Fruit fly (Drosophila melanogaster) whole organism, embryonic: ENCODE data around the gene CG8673.
A peak's percentile ranks its signal among the peaks of the same experiment; 100 is the strongest.

Experiments used
- Bteb2 ChIP-seq: fragments of 200-800 bp; sonication (Bioruptor generic); optimal IDR thresholded peaks from 2 replicates; lab custom pipeline; 2016; ENCODE audit warnings: missing biosample characterization, missing genetic modification characterization
- C15 ChIP-seq: fragments of 200-800 bp; sonication (Bioruptor generic); IDR thresholded peaks from 3 replicates; pipeline ENCODE4 v1.3.6; 2022; ENCODE audit warnings: missing biosample characterization, missing genetic modification characterization
- CG12104 ChIP-seq: fragments of 200-800 bp; sonication (Bioruptor generic); optimal IDR thresholded peaks from 3 replicates; lab custom pipeline; 2016; ENCODE audit warnings: missing biosample characterization, missing genetic modification characterization
- CG13424 ChIP-seq: fragments of 200-800 bp; sonication (Bioruptor generic); optimal IDR thresholded peaks from 2 replicates; lab custom pipeline; 2019; ENCODE audit warnings: missing biosample characterization, mild to moderate bottlenecking, missing genetic modification characterization, moderate library complexity
- CG14710 ChIP-seq: fragments of 200-800 bp; sonication (Bioruptor generic); optimal IDR thresholded peaks from 3 replicates; lab custom pipeline; 2019; ENCODE audit warnings: missing biosample characterization, mild to moderate bottlenecking, missing genetic modification characterization, moderate library complexity
- CG15011 ChIP-seq: fragments of 200-800 bp; sonication (Bioruptor generic); optimal IDR thresholded peaks from 3 replicates; lab custom pipeline; 2018; ENCODE audit warnings: missing biosample characterization, mild to moderate bottlenecking, missing genetic modification characterization
- CG1647 ChIP-seq: fragments of 200-800 bp; sonication (Bioruptor generic); optimal IDR thresholded peaks from 3 replicates; lab custom pipeline; 2016; ENCODE audit warnings: missing biosample characterization, missing genetic modification characterization
- CG16779 ChIP-seq: fragments of 200-800 bp; sonication (Bioruptor generic); IDR thresholded peaks from 2 replicates; pipeline ENCODE4 v1.3.6; 2022; ENCODE audit warnings: missing biosample characterization, missing genetic modification characterization
- CG16815 ChIP-seq: fragments of 200-800 bp; sonication (Bioruptor generic); optimal IDR thresholded peaks from 3 replicates; lab custom pipeline; 2017; ENCODE audit warnings: missing biosample characterization, mild to moderate bottlenecking, missing genetic modification characterization
- CG18262 ChIP-seq: fragments of 200-800 bp; optimal IDR thresholded peaks from 3 replicates; lab custom pipeline; 2019; ENCODE audit warnings: missing biosample characterization, mild to moderate bottlenecking, missing genetic modification characterization, moderate library complexity
- CG2678 ChIP-seq: fragments of 200-800 bp; sonication (Bioruptor generic); optimal IDR thresholded peaks from 3 replicates; lab custom pipeline; 2019; ENCODE audit warnings: missing biosample characterization, mild to moderate bottlenecking, missing genetic modification characterization, moderate library complexity
- CG3847 ChIP-seq: fragments of 200-800 bp; sonication (Bioruptor generic); IDR thresholded peaks from 2 replicates; pipeline ENCODE4 v1.3.6; 2022; ENCODE audit warnings: missing biosample characterization, missing genetic modification characterization
- CG43689 ChIP-seq: fragments of 200-800 bp; sonication (Bioruptor generic); IDR thresholded peaks from 2 replicates; pipeline ENCODE4 v1.3.6; 2022; ENCODE audit warnings: missing biosample characterization, missing genetic modification characterization
- CG6813 ChIP-seq: fragments of 200-800 bp; sonication (Bioruptor generic); optimal IDR thresholded peaks from 2 replicates; lab custom pipeline; 2017; ENCODE audit warnings: missing biosample characterization, missing genetic modification characterization, mild to moderate bottlenecking, moderate library complexity, missing genetic modification reagents
- CG8765 ChIP-seq: fragments of 200-800 bp; sonication (Bioruptor generic); IDR thresholded peaks from 2 replicates; pipeline ENCODE4 v1.3.6; 2022; ENCODE audit warnings: missing biosample characterization, missing genetic modification characterization
- CG9876 ChIP-seq: fragments of 200-800 bp; sonication (Bioruptor generic); optimal IDR thresholded peaks from 2 replicates; lab custom pipeline; 2016; ENCODE audit warnings: missing biosample characterization, missing genetic modification characterization
- CG9932 ChIP-seq: fragments of 200-800 bp; sonication (Bioruptor generic); IDR thresholded peaks from 2 replicates; pipeline ENCODE4 v1.3.6; 2022; ENCODE audit warnings: missing biosample characterization, missing genetic modification characterization
- Deaf1 ChIP-seq: fragments of 200-800 bp; optimal IDR thresholded peaks from 3 replicates; lab custom pipeline; 2019; ENCODE audit warnings: missing biosample characterization, mild to moderate bottlenecking, missing genetic modification characterization, moderate library complexity
- Drgx ChIP-seq: fragments of 200-800 bp; sonication (Bioruptor generic); IDR thresholded peaks from 2 replicates; pipeline ENCODE4 v1.3.6; 2022; ENCODE audit warnings: missing biosample characterization, missing genetic modification characterization
- Fer2 ChIP-seq: fragments of 200-800 bp; sonication (Bioruptor generic); optimal IDR thresholded peaks from 2 replicates; lab custom pipeline; 2018; ENCODE audit warnings: missing biosample characterization, mild to moderate bottlenecking, missing genetic modification characterization, moderate library complexity
- Hr3 ChIP-seq: fragments of 200-800 bp; sonication (Bioruptor generic); optimal IDR thresholded peaks from 3 replicates; lab custom pipeline; 2016; ENCODE audit warnings: missing biosample characterization, missing genetic modification characterization
- MTF-1 ChIP-seq: fragments of 200-800 bp; sonication (Bioruptor generic); optimal IDR thresholded peaks from 2 replicates; lab custom pipeline; 2018; ENCODE audit warnings: missing biosample characterization, mild to moderate bottlenecking, missing genetic modification characterization, borderline replicate concordance
- Max ChIP-seq: fragments of 200-800 bp; sonication (Bioruptor generic); optimal IDR thresholded peaks from 2 replicates; lab custom pipeline; 2016; ENCODE audit warnings: missing biosample characterization, mild to moderate bottlenecking, missing genetic modification characterization
- Myb ChIP-seq: fragments of 200-800 bp; sonication (Bioruptor generic); optimal IDR thresholded peaks from 2 replicates; lab custom pipeline; 2016; ENCODE audit warnings: missing biosample characterization, missing genetic modification characterization
- Side ChIP-seq: fragments of 200-800 bp; sonication (Bioruptor generic); optimal IDR thresholded peaks from 2 replicates; lab custom pipeline; 2016; ENCODE audit warnings: missing biosample characterization, missing genetic modification characterization
- Six4 ChIP-seq: fragments of 200-800 bp; sonication (Bioruptor generic); optimal IDR thresholded peaks from 2 replicates; lab custom pipeline; 2016; ENCODE audit warnings: missing biosample characterization, missing genetic modification characterization
- Sry-β ChIP-seq: fragments of 200-800 bp; sonication (Bioruptor generic); optimal IDR thresholded peaks from 2 replicates; lab custom pipeline; 2018; ENCODE audit warnings: missing biosample characterization, mild to moderate bottlenecking, missing genetic modification characterization, moderate library complexity
- Ssrp ChIP-seq: fragments of 200-800 bp; sonication (Bioruptor generic); optimal IDR thresholded peaks from 2 replicates; lab custom pipeline; 2018; ENCODE audit warnings: missing biosample characterization, mild to moderate bottlenecking, missing genetic modification characterization, moderate library complexity
- abd-A ChIP-seq: fragments of 200-800 bp; sonication (Bioruptor generic); optimal IDR thresholded peaks from 3 replicates; lab custom pipeline; 2019; ENCODE audit warnings: missing biosample characterization, mild to moderate bottlenecking, missing genetic modification characterization, moderate library complexity
- aop ChIP-seq: fragments of 200-800 bp; sonication (Bioruptor generic); IDR thresholded peaks from 2 replicates; pipeline ENCODE4 v1.3.6; 2022; ENCODE audit warnings: missing biosample characterization, missing genetic modification characterization
- dysf ChIP-seq: fragments of 200-800 bp; sonication (Bioruptor generic); IDR thresholded peaks from 3 replicates; pipeline ENCODE4 v1.3.6; 2022; ENCODE audit warnings: missing biosample characterization, missing genetic modification characterization
- eve ChIP-seq, 2 experiments: fragments of >200 bp; optimal IDR thresholded peaks; 2 replicates each; lab custom pipeline; 2017; ENCODE audit warnings: missing biosample characterization in 2 of 2, missing genetic modification characterization in 2 of 2
- fru ChIP-seq: fragments of >200 bp; optimal IDR thresholded peaks from 2 replicates; lab custom pipeline; 2017
- gcm ChIP-seq: fragments of 200-800 bp; sonication (Bioruptor generic); optimal IDR thresholded peaks from 2 replicates; lab custom pipeline; 2019; ENCODE audit warnings: missing biosample characterization, mild to moderate bottlenecking, missing genetic modification characterization, moderate library complexity
- gem ChIP-seq: fragments of 200-800 bp; sonication (Bioruptor generic); optimal IDR thresholded peaks from 2 replicates; lab custom pipeline; 2019; ENCODE audit warnings: missing biosample characterization, mild to moderate bottlenecking, missing genetic modification characterization, moderate library complexity
- pan ChIP-seq, 4 experiments: fragments of >200 bp in 3 of 4; fragments of 200-800 bp in 1 of 4; sonication (Bioruptor generic) in 1 of 4; optimal IDR thresholded peaks in 3 of 4; IDR thresholded peaks in 1 of 4; 2 replicates each; pipeline versions ENCODE4 v1.3.6 to Lab custom; 2017 to 2022; ENCODE audit warnings: missing biosample characterization in 2 of 4, missing genetic modification characterization in 2 of 4, mixed read lengths in 1 of 4
- shn ChIP-seq: fragments of 200-800 bp; sonication (Bioruptor generic); optimal IDR thresholded peaks from 3 replicates; lab custom pipeline; 2016; ENCODE audit warnings: missing biosample characterization, missing genetic modification characterization
- sima ChIP-seq: fragments of 200-800 bp; sonication (Bioruptor generic); optimal IDR thresholded peaks from 2 replicates; lab custom pipeline; 2016; ENCODE audit warnings: missing biosample characterization, missing genetic modification characterization
- slou ChIP-seq: fragments of 200-800 bp; sonication (Bioruptor generic); optimal IDR thresholded peaks from 3 replicates; lab custom pipeline; 2016; ENCODE audit warnings: missing biosample characterization, missing genetic modification characterization
- tio ChIP-seq: fragments of 200-800 bp; sonication (Bioruptor generic); optimal IDR thresholded peaks from 2 replicates; lab custom pipeline; 2017; ENCODE audit warnings: missing biosample characterization, missing genetic modification characterization, inconsistent platforms
- vvl ChIP-seq: fragments of 200-800 bp; sonication (Bioruptor generic); IDR thresholded peaks from 2 replicates; pipeline ENCODE4 v1.3.6; 2022; ENCODE audit warnings: missing biosample characterization, missing genetic modification characterization
- wor ChIP-seq: fragments of 200-800 bp; sonication (Bioruptor generic); IDR thresholded peaks from 2 replicates; pipeline ENCODE4 v1.3.6; 2022; ENCODE audit warnings: missing biosample characterization, missing genetic modification characterization
- zfh2 ChIP-seq: fragments of 200-800 bp; sonication (Bioruptor generic); optimal IDR thresholded peaks from 2 replicates; lab custom pipeline; 2016; ENCODE audit warnings: missing biosample characterization, missing genetic modification characterization

Gene CG8673

DNA sequence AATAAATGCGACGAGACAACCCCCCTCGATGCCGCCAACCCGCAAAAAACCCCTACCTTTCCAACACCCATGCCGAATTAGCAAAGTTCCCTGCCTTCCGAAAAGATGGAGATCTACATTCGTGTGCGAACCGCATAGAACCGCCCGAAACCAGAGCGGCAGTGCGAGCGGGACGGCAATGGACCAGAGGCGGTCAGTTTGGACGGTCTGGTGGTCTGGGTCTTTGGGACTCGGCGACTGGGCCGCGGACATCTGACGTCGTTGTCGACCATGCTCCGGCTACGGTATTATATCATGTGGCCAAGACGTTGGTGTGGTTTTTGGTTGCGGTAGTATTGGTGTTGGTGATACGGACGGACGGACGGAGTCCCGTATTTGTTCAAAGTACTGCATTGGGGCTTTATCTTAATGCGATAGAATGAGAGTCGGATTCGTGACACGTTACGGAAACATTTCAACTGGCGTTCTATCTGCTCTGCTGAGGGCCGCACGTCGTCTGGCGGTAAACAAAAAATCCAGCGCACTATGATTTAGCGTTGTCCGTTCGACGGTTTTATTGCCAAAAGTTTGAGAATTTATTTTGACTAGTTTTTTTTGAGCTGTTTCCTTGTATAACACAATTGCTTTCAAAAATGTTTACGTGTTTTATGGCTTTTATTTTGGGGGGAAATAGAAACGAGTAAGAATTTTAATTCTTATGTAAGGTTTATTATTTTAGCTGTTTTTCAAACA lies 37.2 kb upstream of the CG8673 start (continued):
- TF ChIP-seq abd-A (tag; lab: Kevin White, UChicago) (no peak), vvl (no peak), CG16815 (GFP tag; lab: Kevin White, UChicago) (no peak), fru (lab: Kevin White, UChicago) (no peak), CG18262 (tag; lab: Kevin White, UChicago) (no peak), shn (GFP tag; lab: Kevin White, UChicago) (no peak), Ssrp (tag; lab: Kevin White, UChicago) (peak; percentile 15), Max (no peak), sima (GFP tag; lab: Kevin White, UChicago) (no peak), Deaf1 (peak; percentile 5), Drgx (no peak), CG15011 (GFP tag; lab: Kevin White, UChicago) (no peak), C15 (GFP tag; lab: Robert Waterston, UW) (no peak), CG14710 (tag; lab: Kevin White, UChicago) (no peak), Myb (GFP tag; lab: Kevin White, UChicago) (peak; percentile 0), Six4 (GFP tag; lab: Kevin White, UChicago) (no peak), CG9876 (GFP tag; lab: Kevin White, UChicago) (no peak), Hr3 (GFP tag; lab: Kevin White, UChicago) (no peak), CG2678 (peak; percentile 36), aop (GFP tag; lab: Robert Waterston, UW) (no peak), Fer2 (no peak), Side (no peak), slou (GFP tag; lab: Kevin White, UChicago) (no peak), gcm (GFP tag; lab: Kevin White, UChicago) (no peak), wor (no peak), CG16779 (GFP tag; lab: Robert Waterston, UW) (no peak), pan (optimal IDR thresholded peaks at IDR 0.05; lab: Kevin White, UChicago) (no peak), pan (GFP tag; optimal IDR thresholded peaks at IDR 0.05 in 1 of 2, IDR thresholded peaks at IDR 0.05 in 1 of 2) (no peak), CG13424 (tag; lab: Kevin White, UChicago) (no peak), Bteb2 (no peak), CG8765 (GFP tag; lab: Robert Waterston, UW) (no peak), CG1647 (GFP tag; lab: Kevin White, UChicago) (no peak), CG6813 (GFP tag; lab: Kevin White, UChicago) (no peak), tio (GFP tag; lab: Kevin White, UChicago) (no peak), dysf (GFP tag; lab: Robert Waterston, UW) (0 out of 3 replicates have a peak, but pooled peaks have one; percentile 19)

DNA sequence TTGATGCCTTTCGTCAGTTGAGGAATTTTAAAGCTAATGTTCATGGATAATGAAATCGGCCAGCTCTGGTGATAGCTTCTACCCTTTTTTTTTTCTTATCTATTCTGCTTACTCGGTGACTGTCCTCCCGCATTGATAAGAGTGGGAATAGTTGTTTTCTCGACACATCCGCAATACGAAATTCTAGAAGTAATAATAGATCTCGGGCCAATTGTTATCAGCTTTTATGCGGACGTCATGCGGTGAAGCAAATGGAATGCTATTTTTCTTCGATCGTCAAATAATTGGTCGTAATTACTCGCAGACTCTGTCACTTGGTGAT lies 36.7 kb upstream of the CG8673 start:
- peak; percentile 63 for TF ChIP-seq Sry-β (GFP tag; lab: Kevin White, UChicago)
- TF ChIP-seq MTF-1 (GFP tag; lab: Kevin White, UChicago), result no peak
- TF ChIP-seq zfh2 (GFP tag; lab: Kevin White, UChicago), result peak; percentile 1
- peak; percentile 18 for TF ChIP-seq gem
- TF ChIP-seq CG3847, result 0 out of 2 replicates have a peak, but pooled peaks have one; percentile 4
- no peak for TF ChIP-seq CG12104
- peak in 1 of 2 experiments; percentile 49 for TF ChIP-seq eve (GFP tag; optimal IDR thresholded peaks at IDR 0.05; lab: Kevin White, UChicago)
- TF ChIP-seq CG9932 (GFP tag; lab: Robert Waterston, UW), result peak; percentile 29; the same call in 1 of the 2 replicates
- no peak for TF ChIP-seq CG43689 (GFP tag; lab: Robert Waterston, UW)
